Fruit fly (Drosophila melanogaster) whole organism, wandering third instar larva: ENCODE data around the gene Col4a1.

Experiments
- Abd-B ChIP-seq: fragments of >200 bp; optimal IDR thresholded peaks from 2 replicates; lab custom pipeline; 2017; ENCODE audit warnings: missing biosample characterization, missing genetic modification characterization
- CrebA ChIP-seq: fragments of 200-800 bp; sonication (Bioruptor generic); optimal IDR thresholded peaks from 2 replicates; lab custom pipeline; 2016; ENCODE audit warnings: missing biosample characterization, mild to moderate bottlenecking, missing genetic modification characterization, borderline replicate concordance
- GATAd ChIP-seq: sonication (Bioruptor generic); optimal IDR thresholded peaks from 2 replicates; lab custom pipeline; 2016; ENCODE audit warnings: missing biosample characterization, missing genetic modification characterization
- Hnf4 ChIP-seq: fragments of 200-800 bp; sonication (Bioruptor generic); optimal IDR thresholded peaks from 2 replicates; lab custom pipeline; 2016; ENCODE audit warnings: missing biosample characterization, mild to moderate bottlenecking, missing genetic modification characterization
- Myc ChIP-seq: fragments of >200 bp; optimal IDR thresholded peaks from 2 replicates; lab custom pipeline; 2017
- br ChIP-seq: fragments of 200-800 bp; sonication (Bioruptor generic); optimal IDR thresholded peaks from 2 replicates; lab custom pipeline; 2016; ENCODE audit warnings: missing biosample characterization, missing genetic modification characterization
- fru ChIP-seq: fragments of 200-800 bp; sonication (Bioruptor generic); optimal IDR thresholded peaks from 3 replicates; lab custom pipeline; 2016; ENCODE audit warnings: missing biosample characterization, mild to moderate bottlenecking, missing genetic modification characterization
- h ChIP-seq: fragments of 200-800 bp; sonication (Bioruptor generic); optimal IDR thresholded peaks from 3 replicates; lab custom pipeline; 2016; ENCODE audit warnings: missing biosample characterization, mild to moderate bottlenecking, missing genetic modification characterization
- pan ChIP-seq: fragments of >200 bp; optimal IDR thresholded peaks from 2 replicates; lab custom pipeline; 2017
- psq ChIP-seq: fragments of 200-800 bp; sonication (Bioruptor generic); optimal IDR thresholded peaks from 3 replicates; lab custom pipeline; 2017; ENCODE audit warnings: missing biosample characterization, mild to moderate bottlenecking, missing genetic modification characterization, moderate library complexity
- usp ChIP-seq: fragments of >200 bp; optimal IDR thresholded peaks from 2 replicates; lab custom pipeline; 2017; ENCODE audit warnings: missing biosample characterization, missing genetic modification characterization

- TF ChIP-seq fru (no peak), psq (no peak), GATAd (GFP tag; lab: Kevin White, UChicago) (no peak), CrebA (GFP tag; lab: Kevin White, UChicago) (no peak), pan (lab: Kevin White, UChicago) (no peak), Myc (lab: Kevin White, UChicago) (no peak), br (GFP tag; lab: Kevin White, UChicago) (no peak), usp (GFP tag; lab: Kevin White, UChicago) (no peak), Abd-B (GFP tag; lab: Kevin White, UChicago) (no peak), h (GFP tag; lab: Kevin White, UChicago) (no peak), Hnf4 (GFP tag; lab: Kevin White, UChicago) (no peak)
Measured at dm6 chr2L:5031886-5032285, 2.5 kb downstream of the Col4a1 start.
